Worm (Caenorhabditis elegans) whole organism, L2 larva: ENCODE results near the gene F49E2.2.

Experiments used
- C34F6.9 ChIP-seq: fragments of 150-350 bp; optimal IDR thresholded peaks from 2 replicates; lab custom pipeline; 2014; ENCODE audit warnings: missing biosample characterization, missing genetic modification characterization
- F13H6.1 ChIP-seq: sonication (generic microtip); optimal IDR thresholded peaks from 2 replicates; lab custom pipeline; 2016; ENCODE audit warnings: missing genetic modification characterization, missing compliant biosample characterization
- Y55F3AM.14 ChIP-seq: fragments of 200-800 bp; sonication (Bioruptor generic); optimal IDR thresholded peaks from 2 replicates; lab custom pipeline; 2018; ENCODE audit warnings: mild to moderate bottlenecking, missing genetic modification characterization, missing compliant biosample characterization
- ZK546.5 ChIP-seq: sonication (generic microtip); optimal IDR thresholded peaks from 2 replicates; lab custom pipeline; 2017; ENCODE audit warnings: missing biosample characterization, missing genetic modification characterization
- alr-1 ChIP-seq: fragments of 150-350 bp; optimal IDR thresholded peaks from 2 replicates; lab custom pipeline; 2014; ENCODE audit warnings: missing biosample characterization, missing genetic modification characterization
- ama-1 ChIP-seq: fragments of 150-350 bp; optimal IDR thresholded peaks from 2 replicates; lab custom pipeline; 2018; ENCODE audit warnings: inconsistent platforms
- blmp-1 ChIP-seq: sonication (generic microtip); optimal IDR thresholded peaks from 2 replicates; lab custom pipeline; 2017; ENCODE audit warnings: missing genetic modification characterization, mild to moderate bottlenecking, missing compliant biosample characterization, antibody characterized with exemption, moderate library complexity; ENCODE audit not compliant: insufficient read depth
- ceh-16 ChIP-seq: fragments of 150-350 bp; optimal IDR thresholded peaks from 2 replicates; lab custom pipeline; 2014; ENCODE audit warnings: missing biosample characterization, missing genetic modification characterization
- ceh-82 ChIP-seq: fragments of 150-350 bp; optimal IDR thresholded peaks from 2 replicates; lab custom pipeline; 2014; ENCODE audit warnings: missing biosample characterization, missing genetic modification characterization
- crh-2 ChIP-seq: sonication (generic microtip); optimal IDR thresholded peaks from 2 replicates; lab custom pipeline; 2017; ENCODE audit warnings: missing biosample characterization, missing genetic modification characterization
- dmd-4 ChIP-seq: sonication (generic microtip); optimal IDR thresholded peaks from 2 replicates; lab custom pipeline; 2017; ENCODE audit warnings: missing biosample characterization, missing genetic modification characterization
- egl-27 ChIP-seq: sonication (generic microtip); optimal IDR thresholded peaks from 3 replicates; lab custom pipeline; 2017; ENCODE audit warnings: missing biosample characterization, missing genetic modification reagents, missing genetic modification characterization
- elt-3 ChIP-seq: sonication (generic microtip); optimal IDR thresholded peaks from 2 replicates; lab custom pipeline; 2017; ENCODE audit warnings: missing biosample characterization, missing genetic modification characterization
- fos-1 ChIP-seq: fragments of 150-350 bp; optimal IDR thresholded peaks from 2 replicates; lab custom pipeline; 2014; ENCODE audit warnings: missing biosample characterization, missing genetic modification characterization
- gmeb-1 ChIP-seq: fragments of 150-350 bp; optimal IDR thresholded peaks from 2 replicates; lab custom pipeline; 2014; ENCODE audit warnings: missing biosample characterization, missing genetic modification characterization
- lin-11 ChIP-seq: fragments of 150-350 bp; sonication (generic microtip); optimal IDR thresholded peaks from 2 replicates; lab custom pipeline; 2014; ENCODE audit warnings: missing biosample characterization, missing genetic modification characterization, inconsistent platforms, mixed read lengths
- lin-13 ChIP-seq: fragments of 150-350 bp; optimal IDR thresholded peaks from 2 replicates; lab custom pipeline; 2014; ENCODE audit warnings: missing biosample characterization, missing genetic modification reagents, missing genetic modification characterization
- lin-39 ChIP-seq: fragments of 150-350 bp; optimal IDR thresholded peaks from 2 replicates; lab custom pipeline; 2014; ENCODE audit warnings: missing biosample characterization, missing genetic modification reagents, missing genetic modification characterization
- lsy-2 ChIP-seq, 2 experiments: fragments of 150-350 bp in 1 of 2; sonication (generic microtip) in 1 of 2; optimal IDR thresholded peaks; 2 replicates each; lab custom pipeline; 2014 to 2017; ENCODE audit warnings: missing biosample characterization in 2 of 2, missing genetic modification characterization in 2 of 2
- mab-5 ChIP-seq: fragments of 150-350 bp; optimal IDR thresholded peaks from 2 replicates; lab custom pipeline; 2014; ENCODE audit warnings: missing biosample characterization, missing genetic modification characterization
- mdl-1 ChIP-seq, 2 experiments: fragments of 150-350 bp in 1 of 2; sonication (generic microtip) in 1 of 2; optimal IDR thresholded peaks; 2 replicates each; lab custom pipeline; 2017; ENCODE audit warnings: missing biosample characterization in 2 of 2, missing genetic modification characterization in 2 of 2
- nhr-10 ChIP-seq: sonication (generic microtip); optimal IDR thresholded peaks from 2 replicates; lab custom pipeline; 2017; ENCODE audit warnings: missing biosample characterization, missing genetic modification characterization
- nhr-11 ChIP-seq: fragments of 150-350 bp; optimal IDR thresholded peaks from 2 replicates; lab custom pipeline; 2014; ENCODE audit warnings: missing biosample characterization, missing genetic modification characterization
- nhr-129 ChIP-seq: fragments of 150-350 bp; optimal IDR thresholded peaks from 2 replicates; lab custom pipeline; 2014; ENCODE audit warnings: missing biosample characterization, missing genetic modification characterization
- nhr-21 ChIP-seq: fragments of 150-350 bp; optimal IDR thresholded peaks from 2 replicates; lab custom pipeline; 2014; ENCODE audit warnings: missing biosample characterization, missing genetic modification characterization
- nhr-237 ChIP-seq: fragments of 150-350 bp; optimal IDR thresholded peaks from 2 replicates; lab custom pipeline; 2014; ENCODE audit warnings: missing biosample characterization, missing genetic modification characterization
- nhr-25 ChIP-seq: fragments of 150-350 bp; sonication (generic microtip); optimal IDR thresholded peaks from 3 replicates; lab custom pipeline; 2014; ENCODE audit warnings: missing biosample characterization, missing genetic modification characterization
- nhr-6 ChIP-seq: fragments of 150-350 bp; optimal IDR thresholded peaks from 2 replicates; lab custom pipeline; 2014; ENCODE audit warnings: missing biosample characterization, missing genetic modification characterization
- nhr-77 ChIP-seq: fragments of 150-350 bp; optimal IDR thresholded peaks from 2 replicates; lab custom pipeline; 2014; ENCODE audit warnings: missing biosample characterization, missing genetic modification characterization
- peb-1 ChIP-seq: fragments of 150-350 bp; optimal IDR thresholded peaks from 2 replicates; lab custom pipeline; 2014; ENCODE audit warnings: missing biosample characterization, missing genetic modification characterization
- sem-4 ChIP-seq: fragments of 150-350 bp; optimal IDR thresholded peaks from 2 replicates; lab custom pipeline; 2014; ENCODE audit warnings: missing biosample characterization, missing genetic modification reagents, missing genetic modification characterization
- skn-1 ChIP-seq: sonication (generic microtip); optimal IDR thresholded peaks from 2 replicates; lab custom pipeline; 2017; ENCODE audit warnings: missing biosample characterization, missing genetic modification characterization
- sma-3 ChIP-seq: sonication (generic microtip); optimal IDR thresholded peaks from 2 replicates; lab custom pipeline; 2016; ENCODE audit warnings: missing genetic modification reagents, missing genetic modification characterization, missing compliant biosample characterization
- snpc-4 ChIP-seq: fragments of 150-350 bp; optimal IDR thresholded peaks from 2 replicates; lab custom pipeline; 2014; ENCODE audit warnings: missing biosample characterization, missing genetic modification characterization
- unc-55 ChIP-seq: fragments of 150-350 bp; sonication (generic microtip); optimal IDR thresholded peaks from 3 replicates; lab custom pipeline; 2014; ENCODE audit warnings: missing biosample characterization, missing genetic modification reagents, missing genetic modification characterization
- unc-62 ChIP-seq: fragments of 150-350 bp; optimal IDR thresholded peaks from 2 replicates; lab custom pipeline; 2014; ENCODE audit warnings: missing biosample characterization, missing genetic modification reagents, missing genetic modification characterization
- zag-1 ChIP-seq: fragments of 150-350 bp; optimal IDR thresholded peaks from 2 replicates; lab custom pipeline; 2014; ENCODE audit warnings: missing biosample characterization, missing genetic modification characterization
- ztf-11 ChIP-seq: sonication (generic microtip); optimal IDR thresholded peaks from 2 replicates; lab custom pipeline; 2017; ENCODE audit warnings: missing biosample characterization, missing genetic modification characterization

The F49E2.2 gene

DNA sequence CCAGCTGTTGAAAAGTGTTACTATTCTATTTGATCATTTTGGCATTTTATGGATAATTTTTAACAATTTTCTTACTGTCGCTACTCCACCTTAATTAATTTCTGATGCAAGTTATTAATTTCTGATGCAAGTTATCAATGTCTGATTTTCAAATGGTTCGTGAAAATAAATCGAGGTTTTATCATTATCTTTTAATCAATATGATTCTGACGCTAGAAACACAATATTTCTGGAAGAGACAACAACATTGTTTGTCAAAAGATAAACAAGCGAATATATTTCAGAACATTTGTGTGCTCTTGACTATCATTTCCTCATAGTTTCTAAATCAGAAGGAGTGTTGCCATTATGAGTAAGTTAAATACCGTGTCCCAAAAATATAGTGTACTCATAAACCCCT lies at the start of gene F49E2.2:
TSS of gene F49E2.2 (plus strand) at position 301 of the 400 bp plus-strand sequence.
- TF ChIP-seq lin-11 (tag; lab: Kevin White, UChicago): no peak

DNA sequence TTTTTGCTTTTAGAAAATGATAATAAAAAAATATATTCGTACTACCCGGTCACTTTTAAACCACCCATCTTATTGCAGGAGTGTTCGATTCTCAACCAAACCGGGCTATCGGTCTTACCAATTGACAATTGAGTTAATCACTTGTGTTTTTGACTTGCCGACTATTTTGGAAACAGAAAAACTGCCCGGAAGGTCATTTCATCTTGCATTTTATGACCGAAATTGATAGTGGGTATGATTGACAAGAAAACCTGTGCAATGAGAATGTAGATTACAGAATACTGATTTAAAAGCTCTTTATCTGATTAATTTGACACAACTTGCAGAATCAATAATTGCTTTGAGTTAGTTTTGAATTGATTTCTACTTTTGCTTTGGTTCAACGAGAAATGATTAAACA lies 49.4 kb upstream of the F49E2.2 start, which contains the start of gene C07B5.2:
TSS of gene C07B5.2 (minus strand) at position 101 of the 400 bp plus-strand sequence.
- TF ChIP-seq zag-1 (tag; lab: Kevin White, UChicago) (no peak), nhr-237 (no peak), egl-27 (tag; lab: Kevin White, UChicago) (no peak), fos-1 (tag; lab: Kevin White, UChicago) (no peak), blmp-1 (tag; lab: Kevin White, UChicago) (no peak), nhr-6 (no peak), peb-1 (tag; lab: Kevin White, UChicago) (no peak), nhr-10 (tag; lab: Kevin White, UChicago) (no peak), dmd-4 (no peak), unc-55 (GFP tag; lab: Kevin White, UChicago) (no peak), C34F6.9 (tag; lab: Kevin White, UChicago) (no peak), sem-4 (tag; lab: Kevin White, UChicago) (no peak), nhr-25 (no peak), nhr-129 (tag; lab: Kevin White, UChicago) (no peak), alr-1 (tag; lab: Kevin White, UChicago) (no peak), gmeb-1 (tag; lab: Kevin White, UChicago) (no peak), nhr-11 (tag; lab: Kevin White, UChicago) (no peak), snpc-4 (tag; lab: Kevin White, UChicago) (no peak), F13H6.1 (no peak), mab-5 (no peak)

DNA sequence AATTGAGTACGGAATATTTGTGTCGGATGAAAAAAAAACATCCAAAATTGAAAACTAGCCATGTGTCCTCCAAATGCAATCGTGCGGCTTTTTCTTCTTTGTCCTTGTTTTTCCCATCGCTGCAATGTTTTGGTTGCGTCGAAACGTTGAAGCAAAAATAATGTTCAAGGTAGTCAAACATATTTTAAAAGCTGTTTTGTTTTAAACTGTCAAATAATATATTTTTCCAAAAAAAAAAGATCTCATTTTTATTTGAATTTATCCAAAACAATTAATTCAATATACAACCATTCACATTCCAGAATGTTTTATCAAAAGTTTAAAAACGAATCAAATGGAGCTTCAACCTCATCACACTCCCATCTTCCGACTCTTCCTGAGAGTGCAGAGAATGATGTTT lies 47.8 kb upstream of the F49E2.2 start, which contains the start of gene C07B5.6:
TSS of gene C07B5.6 (plus strand) at position 301 of the 400 bp plus-strand sequence.
- TF ChIP-seq elt-3 (tag; lab: Kevin White, UChicago): no peak
- TF ChIP-seq snpc-4 (tag; lab: Kevin White, UChicago): no peak
- no peak for TF ChIP-seq lin-13 (GFP tag; lab: Kevin White, UChicago)
- TF ChIP-seq nhr-21 (tag; lab: Kevin White, UChicago): no peak
- no peak for TF ChIP-seq sma-3 (GFP tag; lab: Kevin White, UChicago)
- no peak for TF ChIP-seq lin-39 (tag; lab: Kevin White, UChicago)
- TF ChIP-seq dmd-4: no peak
- TF ChIP-seq ZK546.5 (tag; lab: Kevin White, UChicago): no peak
- TF ChIP-seq nhr-6: no peak
- TF ChIP-seq crh-2 (tag; lab: Kevin White, UChicago): no peak

DNA sequence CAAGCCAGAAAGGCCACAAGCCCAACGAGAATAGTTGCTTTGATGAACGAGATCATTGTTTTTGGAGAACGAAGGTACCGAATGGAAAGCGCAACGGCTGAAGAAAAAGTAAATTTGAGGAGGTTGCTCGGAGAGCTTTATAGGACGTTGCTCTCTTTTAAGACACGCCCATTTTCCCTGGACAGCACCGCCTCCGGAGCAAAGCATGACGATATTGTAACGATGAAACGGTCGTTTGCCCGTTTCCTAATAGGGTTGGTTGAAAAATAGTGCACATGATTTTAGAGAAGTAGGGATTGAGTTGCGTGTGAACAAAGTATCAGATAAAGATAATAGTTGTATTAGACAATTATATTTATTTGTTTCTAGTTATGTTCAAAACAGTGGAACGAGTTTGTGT lies 43.4 kb upstream of the F49E2.2 start, which contains the start of gene C07B5.3:
TSS of gene C07B5.3 (minus strand) at position 101 of the 400 bp plus-strand sequence.
- no peak for TF ChIP-seq ceh-82 (tag; lab: Kevin White, UChicago)
- TF ChIP-seq ZK546.5 (tag; lab: Kevin White, UChicago): no peak
- no peak for TF ChIP-seq snpc-4 (tag; lab: Kevin White, UChicago)
- TF ChIP-seq, all 48 proteins: peak for 0

DNA sequence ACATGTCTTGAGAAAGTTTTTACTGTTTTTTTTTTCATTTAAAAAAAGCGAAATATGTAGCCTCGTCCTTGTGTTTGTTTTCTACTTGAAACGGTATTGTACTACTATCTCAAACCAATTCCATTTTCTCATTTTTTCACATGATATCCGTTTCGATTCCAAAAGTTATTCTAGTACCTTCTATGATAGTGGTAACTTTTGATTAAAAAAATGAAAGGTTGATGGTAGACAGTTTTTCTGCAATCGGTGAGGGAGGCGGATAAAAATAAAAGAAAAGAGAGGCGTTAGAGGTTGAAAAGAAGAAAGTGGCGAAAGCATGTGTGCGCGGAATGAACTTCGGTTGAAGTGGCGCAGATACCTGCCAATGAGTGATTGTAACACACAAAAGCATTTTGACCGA lies 38.6 kb upstream of the F49E2.2 start:
- TF ChIP-seq nhr-25: peak; percentile 68
- peak; percentile 25 for TF ChIP-seq crh-2 (tag; lab: Kevin White, UChicago)
- TF ChIP-seq blmp-1 (tag; lab: Kevin White, UChicago): peak; percentile 55
- TF ChIP-seq egl-27 (tag; lab: Kevin White, UChicago): no peak
- no peak for TF ChIP-seq skn-1 (tag; lab: Kevin White, UChicago)
- peak; percentile 15 for TF ChIP-seq sma-3 (GFP tag; lab: Kevin White, UChicago)

DNA sequence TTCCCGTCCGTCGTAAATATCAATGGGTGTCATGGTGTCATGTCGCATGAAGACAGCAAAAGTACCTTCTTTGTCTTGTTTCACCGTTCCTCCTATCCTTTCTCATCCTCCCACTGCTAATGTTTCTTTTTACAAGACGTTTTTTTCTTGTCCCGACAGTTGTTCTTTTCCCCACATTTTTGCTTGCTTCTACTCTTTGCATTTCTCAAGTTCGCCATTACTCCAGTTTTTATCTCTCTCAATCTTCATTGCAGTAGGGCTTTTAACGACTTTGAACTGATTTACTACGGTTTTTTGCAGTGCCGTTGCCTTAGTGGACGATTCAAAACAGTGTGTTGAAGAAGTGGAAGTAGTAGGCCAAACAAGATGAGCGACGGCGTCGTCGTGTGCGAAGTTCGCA lies 37.2 kb upstream of the F49E2.2 start, which contains the start of gene C07B5.4:
TSS of gene C07B5.4 (plus strand) at position 301 of the 400 bp plus-strand sequence.
- TF ChIP-seq alr-1 (tag; lab: Kevin White, UChicago) (no peak), nhr-237 (no peak), crh-2 (tag; lab: Kevin White, UChicago) (no peak), mdl-1 (tag; optimal IDR thresholded peaks at IDR 0.05; lab: Kevin White, UChicago) (no peak), Y55F3AM.14 (no peak), unc-62 (GFP tag; lab: Kevin White, UChicago) (no peak), dmd-4 (no peak), ceh-16 (no peak), ama-1 (no peak), nhr-77 (tag; lab: Kevin White, UChicago) (no peak), C34F6.9 (tag; lab: Kevin White, UChicago) (no peak), lin-39 (tag; lab: Kevin White, UChicago) (no peak), lsy-2 (tag; optimal IDR thresholded peaks at IDR 0.05; lab: Kevin White, UChicago) (no peak), snpc-4 (tag; lab: Kevin White, UChicago) (no peak), ztf-11 (no peak), F13H6.1 (no peak), ceh-82 (tag; lab: Kevin White, UChicago) (no peak), zag-1 (tag; lab: Kevin White, UChicago) (no peak)
